Fruit fly (Drosophila melanogaster): Measurements from ENCODE around the gene Dnah3.

Gene Dnah3

dm6 chr3L:4860969-4861368 lies at the start of gene Dnah3:
Gene Dnah3, plus strand, starts transcription at chr3L:4861269.
- TF ChIP-seq CG7839 (tag; optimal IDR thresholded peaks at IDR 0.05) (no peak), Rfx (GFP tag; IDR thresholded peaks at IDR 0.05) (0 out of 2 replicates have a peak, but pooled peaks have one; percentile 43)

dm6 chr3L:4814184-4814583 lies 46.9 kb upstream of the Dnah3 start:
- no peak for TF ChIP-seq unc-4 (GFP tag; IDR thresholded peaks at IDR 0.05; ENCODE audit: partially characterized antibody)
- TF ChIP-seq Ets65A (GFP tag), result peak; percentile 93
- no peak for TF ChIP-seq CG32767 (GFP tag; IDR thresholded peaks at IDR 0.05)
- TF ChIP-seq nerfin-1 (tag; optimal IDR thresholded peaks at IDR 0.05), result no peak

- TF ChIP-seq Dref (GFP tag; IDR thresholded peaks at IDR 0.05), result peak; percentile 63
- TF ChIP-seq CG1529 (GFP tag; optimal IDR thresholded peaks at IDR 0.05), result no peak
- TF ChIP-seq ttk (GFP tag; IDR thresholded peaks at IDR 0.05), result peak; percentile 96
- peak; percentile 97 for TF ChIP-seq CG3847 (GFP tag; IDR thresholded peaks at IDR 0.05)
- TF ChIP-seq NFAT (GFP tag; IDR thresholded peaks at IDR 0.05), result peak; percentile 96
- TF ChIP-seq CG10267 (tag; optimal IDR thresholded peaks at IDR 0.05), result peak; percentile 90
- peak; percentile 93 for TF ChIP-seq CG13624 (GFP tag; optimal IDR thresholded peaks at IDR 0.05)
- TF ChIP-seq CG15011 (GFP tag; optimal IDR thresholded peaks at IDR 0.05), result peak; percentile 89
- peak; percentile 97 for TF ChIP-seq lab (GFP tag; optimal IDR thresholded peaks at IDR 0.05)
- peak; percentile 75 for TF ChIP-seq aop (GFP tag; IDR thresholded peaks at IDR 0.05)
- TF ChIP-seq tio (GFP tag; optimal IDR thresholded peaks at IDR 0.05), result peak; percentile 95
- peak; percentile 97 for TF ChIP-seq dmrt99B (tag; optimal IDR thresholded peaks at IDR 0.05)
- peak; percentile 94 for TF ChIP-seq chn (GFP tag; optimal IDR thresholded peaks at IDR 0.05)
- TF ChIP-seq Blimp-1 (GFP tag; optimal IDR thresholded peaks at IDR 0.05), result peak; percentile 93
- TF ChIP-seq inv (GFP tag; IDR thresholded peaks at IDR 0.05; ENCODE audit: partially characterized antibody), result no peak
- TF ChIP-seq Kr (GFP tag; optimal IDR thresholded peaks at IDR 0.05), result peak; percentile 87
- peak; percentile 98 for TF ChIP-seq sens (GFP tag)
- TF ChIP-seq ATbp (GFP tag; optimal IDR thresholded peaks at IDR 0.05), result peak; percentile 91
- TF ChIP-seq dysf (GFP tag; IDR thresholded peaks at IDR 0.05), result peak; percentile 98
- no peak for TF ChIP-seq abd-A (tag; optimal IDR thresholded peaks at IDR 0.05)
- TF ChIP-seq NK7.1 (GFP tag; optimal IDR thresholded peaks at IDR 0.05), result peak; percentile 87
- no peak for TF ChIP-seq vnd (GFP tag; IDR thresholded peaks at IDR 0.05; ENCODE audit: partially characterized antibody)
- TF ChIP-seq dmrt11E (tag; optimal IDR thresholded peaks at IDR 0.05), result peak; percentile 93
- peak; percentile 99 for TF ChIP-seq CG34422 (GFP tag; IDR thresholded peaks at IDR 0.05)
- TF ChIP-seq eyg (GFP tag; optimal IDR thresholded peaks at IDR 0.05), result peak; percentile 85
- TF ChIP-seq Elba2 (GFP tag; optimal IDR thresholded peaks at IDR 0.05), result peak; percentile 80
- TF ChIP-seq gro (GFP tag; optimal IDR thresholded peaks at IDR 0.05), result no peak
- TF ChIP-seq z (GFP tag; IDR thresholded peaks at IDR 0.05), result no peak
- peak; percentile 88 for TF ChIP-seq CG43689 (GFP tag; IDR thresholded peaks at IDR 0.05)
- TF ChIP-seq CrebB (tag; optimal IDR thresholded peaks at IDR 0.05), result peak; percentile 92
- TF ChIP-seq oc (tag; optimal IDR thresholded peaks at IDR 0.05), result peak; percentile 95
- TF ChIP-seq Six4 (GFP tag; optimal IDR thresholded peaks at IDR 0.05), result peak; percentile 91
- peak; percentile 81 for TF ChIP-seq CG9609 (GFP tag; optimal IDR thresholded peaks at IDR 0.05)
- TF ChIP-seq slbo (GFP tag; IDR thresholded peaks at IDR 0.05), result peak; percentile 98
- TF ChIP-seq CG10209 (GFP tag; optimal IDR thresholded peaks at IDR 0.05), result peak; percentile 96
- peak; percentile 78 for TF ChIP-seq CG10274 (GFP tag; optimal IDR thresholded peaks at IDR 0.05)
- TF ChIP-seq E2f2 (GFP tag; IDR thresholded peaks at IDR 0.05), result peak; percentile 84
- TF ChIP-seq ro (GFP tag; IDR thresholded peaks at IDR 0.05), result peak; percentile 94
- TF ChIP-seq Hand (GFP tag; optimal IDR thresholded peaks at IDR 0.05), result peak; percentile 89
- no peak for TF ChIP-seq gsb-n (tag; optimal IDR thresholded peaks at IDR 0.05)
Observed at dm6 chr3L:4824356-4825138, 36.5 kb upstream of the Dnah3 start.

Measured in whole organism, embryonic.